Worm (Caenorhabditis elegans) whole organism, L2 larva: ENCODE measurements around the gene rpac-19.

Source experiments
- C34F6.9 ChIP-seq: fragments of 150-350 bp; optimal IDR thresholded peaks from 2 replicates; lab custom pipeline; 2014; ENCODE audit warnings: missing biosample characterization, missing genetic modification characterization
- F13H6.1 ChIP-seq: sonication (generic microtip); optimal IDR thresholded peaks from 2 replicates; lab custom pipeline; 2016; ENCODE audit warnings: missing genetic modification characterization, missing compliant biosample characterization
- R02D3.7 ChIP-seq: fragments of 150-350 bp; optimal IDR thresholded peaks from 2 replicates; lab custom pipeline; 2014; ENCODE audit warnings: missing biosample characterization, missing genetic modification characterization
- Y55F3AM.14 ChIP-seq: fragments of 200-800 bp; sonication (Bioruptor generic); optimal IDR thresholded peaks from 2 replicates; lab custom pipeline; 2018; ENCODE audit warnings: mild to moderate bottlenecking, missing genetic modification characterization, missing compliant biosample characterization
- ZK546.5 ChIP-seq: sonication (generic microtip); optimal IDR thresholded peaks from 2 replicates; lab custom pipeline; 2017; ENCODE audit warnings: missing biosample characterization, missing genetic modification characterization
- alr-1 ChIP-seq: fragments of 150-350 bp; optimal IDR thresholded peaks from 2 replicates; lab custom pipeline; 2014; ENCODE audit warnings: missing biosample characterization, missing genetic modification characterization
- aly-2 ChIP-seq: fragments of 150-350 bp; optimal IDR thresholded peaks from 2 replicates; lab custom pipeline; 2014; ENCODE audit warnings: missing biosample characterization, missing genetic modification characterization
- ama-1 ChIP-seq: fragments of 150-350 bp; optimal IDR thresholded peaks from 2 replicates; lab custom pipeline; 2018; ENCODE audit warnings: inconsistent platforms
- blmp-1 ChIP-seq: sonication (generic microtip); optimal IDR thresholded peaks from 2 replicates; lab custom pipeline; 2017; ENCODE audit warnings: missing genetic modification characterization, mild to moderate bottlenecking, missing compliant biosample characterization, antibody characterized with exemption, moderate library complexity; ENCODE audit not compliant: insufficient read depth
- ceh-16 ChIP-seq: fragments of 150-350 bp; optimal IDR thresholded peaks from 2 replicates; lab custom pipeline; 2014; ENCODE audit warnings: missing biosample characterization, missing genetic modification characterization
- ceh-82 ChIP-seq: fragments of 150-350 bp; optimal IDR thresholded peaks from 2 replicates; lab custom pipeline; 2014; ENCODE audit warnings: missing biosample characterization, missing genetic modification characterization
- crh-2 ChIP-seq: sonication (generic microtip); optimal IDR thresholded peaks from 2 replicates; lab custom pipeline; 2017; ENCODE audit warnings: missing biosample characterization, missing genetic modification characterization
- dmd-4 ChIP-seq: sonication (generic microtip); optimal IDR thresholded peaks from 2 replicates; lab custom pipeline; 2017; ENCODE audit warnings: missing biosample characterization, missing genetic modification characterization
- egl-27 ChIP-seq: sonication (generic microtip); optimal IDR thresholded peaks from 3 replicates; lab custom pipeline; 2017; ENCODE audit warnings: missing biosample characterization, missing genetic modification reagents, missing genetic modification characterization
- elt-1 ChIP-seq: fragments of 150-350 bp; optimal IDR thresholded peaks from 2 replicates; lab custom pipeline; 2014; ENCODE audit warnings: missing biosample characterization, missing genetic modification characterization
- elt-3 ChIP-seq: sonication (generic microtip); optimal IDR thresholded peaks from 2 replicates; lab custom pipeline; 2017; ENCODE audit warnings: missing biosample characterization, missing genetic modification characterization
- fos-1 ChIP-seq: fragments of 150-350 bp; optimal IDR thresholded peaks from 2 replicates; lab custom pipeline; 2014; ENCODE audit warnings: missing biosample characterization, missing genetic modification characterization
- gmeb-1 ChIP-seq: fragments of 150-350 bp; optimal IDR thresholded peaks from 2 replicates; lab custom pipeline; 2014; ENCODE audit warnings: missing biosample characterization, missing genetic modification characterization
- lin-11 ChIP-seq: fragments of 150-350 bp; sonication (generic microtip); optimal IDR thresholded peaks from 2 replicates; lab custom pipeline; 2014; ENCODE audit warnings: missing biosample characterization, missing genetic modification characterization, inconsistent platforms, mixed read lengths
- lin-13 ChIP-seq: fragments of 150-350 bp; optimal IDR thresholded peaks from 2 replicates; lab custom pipeline; 2014; ENCODE audit warnings: missing biosample characterization, missing genetic modification reagents, missing genetic modification characterization
- lin-39 ChIP-seq: fragments of 150-350 bp; optimal IDR thresholded peaks from 2 replicates; lab custom pipeline; 2014; ENCODE audit warnings: missing biosample characterization, missing genetic modification reagents, missing genetic modification characterization
- lsy-2 ChIP-seq, 2 experiments: fragments of 150-350 bp in 1 of 2; sonication (generic microtip) in 1 of 2; optimal IDR thresholded peaks; 2 replicates each; lab custom pipeline; 2014 to 2017; ENCODE audit warnings: missing biosample characterization in 2 of 2, missing genetic modification characterization in 2 of 2
- mab-5 ChIP-seq: fragments of 150-350 bp; optimal IDR thresholded peaks from 2 replicates; lab custom pipeline; 2014; ENCODE audit warnings: missing biosample characterization, missing genetic modification characterization
- mbf-1 ChIP-seq: sonication (generic microtip); optimal IDR thresholded peaks from 2 replicates; lab custom pipeline; 2017; ENCODE audit warnings: missing biosample characterization, missing genetic modification characterization
- mdl-1 ChIP-seq, 2 experiments: fragments of 150-350 bp in 1 of 2; sonication (generic microtip) in 1 of 2; optimal IDR thresholded peaks; 2 replicates each; lab custom pipeline; 2017; ENCODE audit warnings: missing biosample characterization in 2 of 2, missing genetic modification characterization in 2 of 2
- nhr-10 ChIP-seq: sonication (generic microtip); optimal IDR thresholded peaks from 2 replicates; lab custom pipeline; 2017; ENCODE audit warnings: missing biosample characterization, missing genetic modification characterization
- nhr-11 ChIP-seq: fragments of 150-350 bp; optimal IDR thresholded peaks from 2 replicates; lab custom pipeline; 2014; ENCODE audit warnings: missing biosample characterization, missing genetic modification characterization
- nhr-12 ChIP-seq: fragments of 150-350 bp; optimal IDR thresholded peaks from 2 replicates; lab custom pipeline; 2014; ENCODE audit warnings: missing biosample characterization, missing genetic modification characterization
- nhr-129 ChIP-seq: fragments of 150-350 bp; optimal IDR thresholded peaks from 2 replicates; lab custom pipeline; 2014; ENCODE audit warnings: missing biosample characterization, missing genetic modification characterization
- nhr-21 ChIP-seq: fragments of 150-350 bp; optimal IDR thresholded peaks from 2 replicates; lab custom pipeline; 2014; ENCODE audit warnings: missing biosample characterization, missing genetic modification characterization
- nhr-23 ChIP-seq: fragments of 150-350 bp; optimal IDR thresholded peaks from 2 replicates; lab custom pipeline; 2014; ENCODE audit warnings: missing biosample characterization, missing genetic modification reagents, missing genetic modification characterization
- nhr-237 ChIP-seq: fragments of 150-350 bp; optimal IDR thresholded peaks from 2 replicates; lab custom pipeline; 2014; ENCODE audit warnings: missing biosample characterization, missing genetic modification characterization
- nhr-25 ChIP-seq: fragments of 150-350 bp; sonication (generic microtip); optimal IDR thresholded peaks from 3 replicates; lab custom pipeline; 2014; ENCODE audit warnings: missing biosample characterization, missing genetic modification characterization
- nhr-6 ChIP-seq: fragments of 150-350 bp; optimal IDR thresholded peaks from 2 replicates; lab custom pipeline; 2014; ENCODE audit warnings: missing biosample characterization, missing genetic modification characterization
- nhr-77 ChIP-seq: fragments of 150-350 bp; optimal IDR thresholded peaks from 2 replicates; lab custom pipeline; 2014; ENCODE audit warnings: missing biosample characterization, missing genetic modification characterization
- peb-1 ChIP-seq: fragments of 150-350 bp; optimal IDR thresholded peaks from 2 replicates; lab custom pipeline; 2014; ENCODE audit warnings: missing biosample characterization, missing genetic modification characterization
- sem-4 ChIP-seq: fragments of 150-350 bp; optimal IDR thresholded peaks from 2 replicates; lab custom pipeline; 2014; ENCODE audit warnings: missing biosample characterization, missing genetic modification reagents, missing genetic modification characterization
- skn-1 ChIP-seq: sonication (generic microtip); optimal IDR thresholded peaks from 2 replicates; lab custom pipeline; 2017; ENCODE audit warnings: missing biosample characterization, missing genetic modification characterization
- sma-3 ChIP-seq: sonication (generic microtip); optimal IDR thresholded peaks from 2 replicates; lab custom pipeline; 2016; ENCODE audit warnings: missing genetic modification reagents, missing genetic modification characterization, missing compliant biosample characterization
- sma-9 ChIP-seq, 2 experiments: fragments of 150-350 bp in 1 of 2; sonication (generic microtip) in 1 of 2; optimal IDR thresholded peaks; 2 replicates each; lab custom pipeline; 2014 to 2016; ENCODE audit warnings: missing genetic modification characterization in 2 of 2, mild to moderate bottlenecking in 1 of 2, missing biosample characterization in 1 of 2, missing compliant biosample characterization in 1 of 2, missing genetic modification reagents in 1 of 2, moderate library complexity in 1 of 2
- snpc-4 ChIP-seq: fragments of 150-350 bp; optimal IDR thresholded peaks from 2 replicates; lab custom pipeline; 2014; ENCODE audit warnings: missing biosample characterization, missing genetic modification characterization
- unc-39 ChIP-seq: fragments of 150-350 bp; optimal IDR thresholded peaks from 2 replicates; lab custom pipeline; 2014; ENCODE audit warnings: missing biosample characterization, missing genetic modification characterization
- unc-55 ChIP-seq: fragments of 150-350 bp; sonication (generic microtip); optimal IDR thresholded peaks from 3 replicates; lab custom pipeline; 2014; ENCODE audit warnings: missing biosample characterization, missing genetic modification reagents, missing genetic modification characterization
- unc-62 ChIP-seq: fragments of 150-350 bp; optimal IDR thresholded peaks from 2 replicates; lab custom pipeline; 2014; ENCODE audit warnings: missing biosample characterization, missing genetic modification reagents, missing genetic modification characterization
- zag-1 ChIP-seq: fragments of 150-350 bp; optimal IDR thresholded peaks from 2 replicates; lab custom pipeline; 2014; ENCODE audit warnings: missing biosample characterization, missing genetic modification characterization
- ztf-1 ChIP-seq: fragments of 200-800 bp; sonication (Bioruptor generic); conservative IDR thresholded peaks from 2 replicates; pipeline ENCODE4 v1.3.6; 2022; ENCODE audit warnings: missing genetic modification characterization, missing compliant biosample characterization
- ztf-11 ChIP-seq: sonication (generic microtip); optimal IDR thresholded peaks from 2 replicates; lab custom pipeline; 2017; ENCODE audit warnings: missing biosample characterization, missing genetic modification characterization
- ztf-4 ChIP-seq: fragments of 150-350 bp; optimal IDR thresholded peaks from 2 replicates; lab custom pipeline; 2014; ENCODE audit warnings: missing biosample characterization, missing genetic modification characterization

The rpac-19 gene

ce11 chrIII:9619079-9619761 is 10.5 kb downstream of the rpac-19 start, which contains the start of gene hlh-11:
Gene hlh-11 (plus strand): TSS chrIII:9619711.
- TF ChIP-seq nhr-21 = peak; percentile 91
- TF ChIP-seq elt-1 (tag; lab: Kevin White, UChicago) = no peak
- peak; percentile 67 for TF ChIP-seq lin-11 (tag; lab: Kevin White, UChicago)
- TF ChIP-seq F13H6.1 = peak; percentile 99
- peak; percentile 94 for TF ChIP-seq unc-55 (GFP tag; lab: Kevin White, UChicago)
- peak; percentile 86 for TF ChIP-seq nhr-6
- TF ChIP-seq ztf-1 = no peak
- TF ChIP-seq ceh-16 (tag; lab: Kevin White, UChicago) = peak; percentile 79
- peak; percentile 85 for TF ChIP-seq Y55F3AM.14 (GFP tag; lab: Kevin White, UChicago)
- no peak for TF ChIP-seq alr-1 (tag; lab: Kevin White, UChicago)
- TF ChIP-seq nhr-237 (tag; lab: Kevin White, UChicago) = no peak
- peak; percentile 36 for TF ChIP-seq gmeb-1 (tag; lab: Kevin White, UChicago)
- peak; percentile 68 to 88 for TF ChIP-seq lsy-2 (tag; optimal IDR thresholded peaks at IDR 0.05; lab: Kevin White, UChicago)
- no peak for TF ChIP-seq R02D3.7 (tag; lab: Kevin White, UChicago)
- TF ChIP-seq mab-5 (tag; lab: Kevin White, UChicago) = peak; percentile 73
- peak; percentile 75 for TF ChIP-seq unc-62
- peak; percentile 92 for TF ChIP-seq fos-1 (tag; lab: Kevin White, UChicago)
- peak; percentile 92 for TF ChIP-seq nhr-129 (tag; lab: Kevin White, UChicago)
- TF ChIP-seq unc-39 (tag; lab: Kevin White, UChicago) = no peak
- TF ChIP-seq sma-9 (GFP tag; optimal IDR thresholded peaks at IDR 0.05; lab: Kevin White, UChicago) = peak; percentile 98
- no peak for TF ChIP-seq sma-9 (tag; optimal IDR thresholded peaks at IDR 0.05; lab: Kevin White, UChicago)
- no peak for TF ChIP-seq nhr-23 (tag; lab: Kevin White, UChicago)
- peak; percentile 15 for TF ChIP-seq peb-1 (tag; lab: Kevin White, UChicago)
- peak; percentile 78 for TF ChIP-seq egl-27 (tag; lab: Kevin White, UChicago)
- peak; percentile 89 for TF ChIP-seq sma-3 (GFP tag; lab: Kevin White, UChicago)
- no peak for TF ChIP-seq ceh-82
- TF ChIP-seq lin-39 = peak; percentile 47
- peak; percentile 53 for TF ChIP-seq ztf-11 (tag; lab: Kevin White, UChicago)
- peak; percentile 93 for TF ChIP-seq nhr-25 (tag; lab: Kevin White, UChicago)
- TF ChIP-seq sem-4 = peak; percentile 94
- TF ChIP-seq elt-3 (tag; lab: Kevin White, UChicago) = no peak
- TF ChIP-seq nhr-10 (tag; lab: Kevin White, UChicago) = no peak
- no peak for TF ChIP-seq ama-1 (lab: Kevin White, UChicago)
- no peak for TF ChIP-seq ZK546.5
- peak; percentile 65 for TF ChIP-seq ztf-4
- TF ChIP-seq zag-1 (tag; lab: Kevin White, UChicago) = peak; percentile 80
- peak; percentile 26 for TF ChIP-seq nhr-12 (tag; lab: Kevin White, UChicago)
- TF ChIP-seq lin-13 (GFP tag; lab: Kevin White, UChicago) = peak; percentile 80
- peak; percentile 91 for TF ChIP-seq crh-2 (tag; lab: Kevin White, UChicago)
- TF ChIP-seq dmd-4 (tag; lab: Kevin White, UChicago) = no peak
- TF ChIP-seq snpc-4 (tag; lab: Kevin White, UChicago) = peak; percentile 70
- TF ChIP-seq blmp-1 (tag; lab: Kevin White, UChicago) = peak; percentile 51
- peak; percentile 97 for TF ChIP-seq C34F6.9 (tag; lab: Kevin White, UChicago)
- no peak for TF ChIP-seq aly-2 (tag; lab: Kevin White, UChicago)
- TF ChIP-seq mdl-1 (tag; optimal IDR thresholded peaks at IDR 0.05; lab: Kevin White, UChicago) = peak; percentile 92 to 98
- TF ChIP-seq nhr-11 (tag; lab: Kevin White, UChicago) = no peak
- TF ChIP-seq mbf-1 = no peak
- peak; percentile 50 for TF ChIP-seq skn-1 (tag; lab: Kevin White, UChicago)
- peak; percentile 12 for TF ChIP-seq nhr-77 (tag; lab: Kevin White, UChicago)
